Worm (Caenorhabditis elegans): ENCODE results near the gene F36H12.10.
A peak's percentile ranks its signal among the peaks of the same experiment; 100 is the strongest.

F36H12.10 gene

DNA sequence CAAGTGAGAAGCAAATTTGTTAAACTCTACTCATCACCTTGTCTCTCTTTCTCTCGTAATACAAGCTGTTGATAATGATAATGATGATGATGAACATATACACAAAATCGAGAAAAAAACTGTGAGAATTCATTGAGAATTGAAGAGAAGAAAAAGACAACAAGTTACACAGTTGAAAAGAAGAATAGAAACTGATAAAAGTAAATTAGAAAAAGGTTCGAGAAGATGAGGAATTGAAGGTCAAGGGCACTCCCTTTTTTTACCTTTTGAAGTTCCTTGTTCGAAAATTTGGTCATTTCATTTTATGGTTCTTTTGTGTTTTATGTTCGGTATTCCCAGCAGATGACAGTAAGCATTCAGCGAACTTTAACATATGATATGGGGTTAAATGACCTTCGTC lies 38.2 kb downstream of the F36H12.10 start (continued):
- TF ChIP-seq Y5F2A.4 (GFP tag; optimal IDR thresholded peaks at IDR 0.05) (no peak), zip-2 (tag; optimal IDR thresholded peaks at IDR 0.05) (no peak), hlh-30 (tag; optimal IDR thresholded peaks at IDR 0.05; ENCODE audit: insufficient read depth) (no peak), dve-1 (tag; optimal IDR thresholded peaks at IDR 0.05; ENCODE audit: insufficient read depth) (peak; percentile 7), nhr-25 (tag; optimal IDR thresholded peaks at IDR 0.05; ENCODE audit: borderline replicate concordance, insufficient read depth) (peak; percentile 49), aha-1 (tag) (no peak), zag-1 (tag; optimal IDR thresholded peaks at IDR 0.05) (no peak), ceh-44 (GFP tag; IDR thresholded peaks at IDR 0.05) (no peak), ztf-7 (tag; optimal IDR thresholded peaks at IDR 0.05) (no peak), unc-62 (GFP tag; optimal IDR thresholded peaks at IDR 0.05 in 1 of 2) (no peak), unc-62 (tag; optimal IDR thresholded peaks at IDR 0.05) (no peak), ceh-32 (tag; optimal IDR thresholded peaks at IDR 0.05; ENCODE audit: poor library complexity) (no peak), nhr-102 (tag; optimal IDR thresholded peaks at IDR 0.05) (no peak), nhr-76 (tag; optimal IDR thresholded peaks at IDR 0.05) (peak; percentile 15)

DNA sequence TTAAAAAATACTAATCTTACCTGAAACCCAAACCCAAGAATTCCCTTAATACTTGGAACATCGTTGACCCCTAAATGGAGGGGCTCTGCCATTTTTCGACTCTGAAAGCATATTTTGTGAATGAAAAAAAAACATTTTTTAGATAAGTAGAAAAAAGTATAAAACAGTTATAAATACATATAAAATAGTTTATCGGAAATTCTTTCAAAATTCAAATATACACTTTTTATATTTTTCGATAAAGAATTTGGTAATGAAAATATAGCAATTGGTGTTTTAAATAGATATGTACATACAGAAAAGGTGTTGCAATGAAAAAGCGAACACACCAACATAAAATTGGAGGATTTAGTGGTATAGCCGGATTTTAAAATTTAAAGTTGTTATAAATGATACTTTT lies 39.5 kb downstream of the F36H12.10 start, which contains the start of gene Y59E9AL.4:
TSS of gene Y59E9AL.4 (minus strand) at position 101 of the 400 bp plus-strand sequence.
- TF ChIP-seq gei-8 (GFP tag; optimal IDR thresholded peaks at IDR 0.05) (no peak), mes-2 (tag; optimal IDR thresholded peaks at IDR 0.05; ENCODE audit: poor library complexity, severe bottlenecking) (no peak), F37D6.2 (tag; optimal IDR thresholded peaks at IDR 0.05) (no peak), cey-2 (tag; optimal IDR thresholded peaks at IDR 0.05; ENCODE audit: borderline replicate concordance, insufficient read depth) (no peak), lim-7 (GFP tag; IDR thresholded peaks at IDR 0.05) (no peak), Y5F2A.4 (GFP tag; optimal IDR thresholded peaks at IDR 0.05) (no peak), sdz-12 (GFP tag; optimal IDR thresholded peaks at IDR 0.05) (no peak), daf-12 (tag; optimal IDR thresholded peaks at IDR 0.05) (no peak)

DNA sequence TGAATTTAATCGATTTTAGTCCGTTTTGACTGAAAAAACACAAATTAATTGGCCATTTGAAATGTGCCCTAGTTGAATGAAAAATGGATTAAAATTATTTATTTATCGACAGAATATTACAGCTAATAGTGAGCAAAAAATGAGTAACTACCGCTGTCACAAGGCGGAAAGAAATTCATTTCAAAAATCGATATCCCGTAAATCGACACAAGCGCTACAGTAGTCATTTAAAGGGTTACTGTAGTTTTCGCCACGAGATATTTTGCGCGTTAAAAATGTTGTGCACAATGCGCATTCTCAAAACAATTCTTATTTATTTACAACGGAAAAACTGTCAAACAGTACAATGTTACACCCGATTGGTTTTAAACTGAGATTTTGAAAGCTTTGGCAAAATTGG lies 44.0 kb downstream of the F36H12.10 start:
- 0 out of 2 replicates have a peak, but pooled peaks have one; percentile 43 for TF ChIP-seq snpc-1.2 (GFP tag; IDR thresholded peaks at IDR 0.05)
- peak; percentile 41 for TF ChIP-seq lin-38 (GFP tag; IDR thresholded peaks at IDR 0.05)
- no peak for TF ChIP-seq unc-62 (GFP tag; optimal IDR thresholded peaks at IDR 0.05 in 1 of 2)
- no peak for TF ChIP-seq unc-62 (tag; optimal IDR thresholded peaks at IDR 0.05)
- TF ChIP-seq R02D3.7 (tag; optimal IDR thresholded peaks at IDR 0.05), result peak; percentile 9
- TF ChIP-seq mep-1 (tag; optimal IDR thresholded peaks at IDR 0.05), result peak; percentile 5
- TF ChIP-seq lsy-2 (tag; optimal IDR thresholded peaks at IDR 0.05), result peak in 1 of 2 experiments; percentile 8
- peak; percentile 53 for TF ChIP-seq aha-1 (tag)
- TF ChIP-seq hlh-11 (tag; optimal IDR thresholded peaks at IDR 0.05), result no peak

DNA sequence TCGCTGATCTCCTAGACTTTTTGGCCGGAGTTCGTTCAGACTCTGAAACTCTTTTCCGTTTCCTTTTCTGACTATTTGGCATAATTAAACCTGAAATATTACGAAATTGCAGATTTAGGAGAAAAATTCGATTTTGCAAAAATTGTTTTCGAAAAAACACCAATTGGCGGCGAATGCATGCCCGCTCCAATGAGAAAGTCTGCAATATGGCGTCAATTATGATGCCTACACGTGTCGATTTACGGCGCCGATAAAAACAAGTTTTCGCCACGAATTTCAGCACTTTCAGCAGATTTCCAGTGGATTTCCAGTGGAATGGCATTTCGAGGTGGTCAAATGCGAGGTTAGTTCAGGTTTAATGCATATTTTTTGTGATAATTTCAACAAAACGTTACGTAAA lies 45.2 kb downstream of the F36H12.10 start, which contains the start of the genes Y59E9AL.36 and nbet-1:
TSS of gene Y59E9AL.36 (minus strand) at position 92 of the 400 bp plus-strand sequence.
TSS of gene nbet-1 (plus strand) at position 112 of the 400 bp plus-strand sequence.
- TF ChIP-seq F49E8.2 (tag; optimal IDR thresholded peaks at IDR 0.05; ENCODE audit: borderline replicate concordance) (no peak), R02D3.7 (tag; optimal IDR thresholded peaks at IDR 0.05) (peak; percentile 94), php-3 (GFP tag; IDR thresholded peaks at IDR 0.05) (no peak), lsy-2 (tag; optimal IDR thresholded peaks at IDR 0.05) (peak; percentile 25 to 81), lin-29 (GFP tag; IDR thresholded peaks at IDR 0.05) (no peak), daf-8 (GFP tag; IDR thresholded peaks at IDR 0.05) (no peak), D1046.2 (GFP tag; IDR thresholded peaks at IDR 0.05) (no peak), lin-13 (GFP tag; optimal IDR thresholded peaks at IDR 0.05) (peak; percentile 84), T20F7.1 (GFP tag; optimal IDR thresholded peaks at IDR 0.05) (peak; percentile 45), arid-1 (GFP tag; conservative IDR thresholded peaks at IDR 0.05) (0 out of 2 replicates have a peak, but pooled peaks have one; percentile 19), hif-1 (tag; optimal IDR thresholded peaks at IDR 0.05) (peak in 1 of 2 experiments; percentile 29), hlh-30 (tag; optimal IDR thresholded peaks at IDR 0.05; ENCODE audit: insufficient read depth) (peak; percentile 66), rbr-2 (tag; optimal IDR thresholded peaks at IDR 0.05) (peak; percentile 69), lin-38 (GFP tag; IDR thresholded peaks at IDR 0.05) (peak; percentile 95), mes-2 (tag; optimal IDR thresholded peaks at IDR 0.05; ENCODE audit: poor library complexity, severe bottlenecking) (peak; percentile 86), ZK337.2 (GFP tag; IDR thresholded peaks at IDR 0.05) (no peak), nhr-28 (tag; optimal IDR thresholded peaks at IDR 0.05) (peak; percentile 59), zip-2 (tag; optimal IDR thresholded peaks at IDR 0.05) (no peak), Y105C5A.15 (GFP tag; IDR thresholded peaks at IDR 0.05) (no peak), snpc-1.2 (GFP tag; IDR thresholded peaks at IDR 0.05) (peak; percentile 89), tag-97 (GFP tag; IDR thresholded peaks at IDR 0.05) (no peak), nhr-25 (tag; optimal IDR thresholded peaks at IDR 0.05; ENCODE audit: borderline replicate concordance, insufficient read depth) (peak; percentile 27), zfp-3 (GFP tag; conservative IDR thresholded peaks at IDR 0.05) (no peak), fos-1 (tag; optimal IDR thresholded peaks at IDR 0.05) (no peak), nhr-41 (GFP tag; IDR thresholded peaks at IDR 0.05) (no peak)

All from whole organism, L4 larva.